Fruit fly (Drosophila melanogaster) S2 (cell line): Measurements from ENCODE around the gene Abd-B.
A peak's percentile ranks its signal among the peaks of the same experiment; 100 is the strongest.

Experiments
- CG8478 ChIP-seq: fragments of >200 bp; optimal IDR thresholded peaks from 2 replicates; lab custom pipeline; 2018
- CTCF ChIP-seq, 2 experiments: fragments of >200 bp; optimal IDR thresholded peaks; 2 replicates each; lab custom pipeline; 2018

DNA sequence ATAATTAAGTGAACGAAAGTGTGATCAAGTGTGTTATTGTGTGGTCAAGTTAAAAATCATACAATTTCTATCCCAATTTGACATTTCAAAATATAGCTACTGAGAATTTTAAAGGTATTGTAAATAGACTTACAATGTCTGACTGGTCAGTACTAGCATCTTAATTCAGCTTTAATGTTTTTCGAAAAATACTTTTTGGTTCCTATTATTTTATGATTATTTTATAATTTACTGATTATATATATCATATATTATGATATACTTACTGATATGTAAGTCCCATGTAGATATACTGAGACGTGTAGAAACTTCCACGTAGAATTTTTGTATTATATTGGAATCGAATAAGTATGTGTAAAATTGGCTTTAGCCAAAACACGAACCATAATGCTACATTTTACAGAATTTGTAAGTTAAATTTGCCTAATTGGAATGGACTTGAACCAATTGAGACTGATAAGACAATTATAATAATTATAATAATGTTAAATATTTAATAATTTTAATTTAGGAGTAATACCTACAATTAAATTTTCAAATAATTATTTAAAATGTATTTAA is 5.8 kb upstream of the Abd-B start, which contains the start of gene Actn3:
- TF ChIP-seq CG8478 (lab: Kevin White, UChicago) (no peak), CTCF (optimal IDR thresholded peaks at IDR 0.05; lab: Kevin White, UChicago) (peak in 1 of 2 experiments; percentile 63)
